Worm (Caenorhabditis elegans) whole organism, mixed stage, embryonic: Measurements from ENCODE around the gene lsm-8.
A peak's percentile ranks its signal among the peaks of the same experiment; 100 is the strongest.

Experiments used
- M03D4.4 ChIP-seq: sonication (generic microtip); optimal IDR thresholded peaks from 2 replicates; lab custom pipeline; 2017; ENCODE audit warnings: mild to moderate bottlenecking, missing genetic modification characterization, missing compliant biosample characterization
- bed-3 ChIP-seq: fragments of 200-800 bp; sonication (Bioruptor generic); optimal IDR thresholded peaks from 3 replicates; lab custom pipeline; 2018; ENCODE audit warnings: mild to moderate bottlenecking, missing genetic modification characterization, moderate library complexity, missing compliant biosample characterization
- blmp-1 ChIP-seq: fragments of 150-350 bp; optimal IDR thresholded peaks from 2 replicates; lab custom pipeline; 2014; ENCODE audit warnings: missing biosample characterization, missing genetic modification characterization
- ceh-39 ChIP-seq: fragments of 150-350 bp; optimal IDR thresholded peaks from 2 replicates; lab custom pipeline; 2014; ENCODE audit warnings: missing biosample characterization, missing genetic modification characterization
- ceh-43 ChIP-seq: fragments of 200-800 bp; sonication (Bioruptor generic); optimal IDR thresholded peaks from 2 replicates; lab custom pipeline; 2018; ENCODE audit warnings: mild to moderate bottlenecking, missing genetic modification characterization, moderate library complexity, missing compliant biosample characterization
- ceh-83 ChIP-seq: fragments of 200-800 bp; sonication (Bioruptor generic); optimal IDR thresholded peaks from 2 replicates; lab custom pipeline; 2018; ENCODE audit warnings: mild to moderate bottlenecking, missing genetic modification characterization, missing compliant biosample characterization
- ces-1 ChIP-seq: fragments of 150-350 bp; optimal IDR thresholded peaks from 2 replicates; lab custom pipeline; 2014; ENCODE audit warnings: missing biosample characterization, missing genetic modification reagents, missing genetic modification characterization
- cnd-1 ChIP-seq: fragments of 200-800 bp; sonication (Bioruptor generic); optimal IDR thresholded peaks from 2 replicates; lab custom pipeline; 2018; ENCODE audit warnings: mild to moderate bottlenecking, missing genetic modification characterization, missing compliant biosample characterization
- drap-1 ChIP-seq: fragments of 200-800 bp; sonication (Bioruptor generic); optimal IDR thresholded peaks from 3 replicates; lab custom pipeline; 2018; ENCODE audit warnings: mild to moderate bottlenecking, missing genetic modification characterization, missing compliant biosample characterization
- elt-1 ChIP-seq: sonication (generic microtip); optimal IDR thresholded peaks from 2 replicates; lab custom pipeline; 2017; ENCODE audit warnings: missing genetic modification characterization, mild to moderate bottlenecking, missing compliant biosample characterization, antibody characterized with exemption, moderate library complexity, borderline replicate concordance; ENCODE audit not compliant: insufficient read depth
- elt-3 ChIP-seq: fragments of 150-350 bp; optimal IDR thresholded peaks from 2 replicates; lab custom pipeline; 2014; ENCODE audit warnings: missing biosample characterization, missing genetic modification characterization
- flh-1 ChIP-seq: fragments of 200-800 bp; sonication (Bioruptor generic); optimal IDR thresholded peaks from 2 replicates; lab custom pipeline; 2018; ENCODE audit warnings: mild to moderate bottlenecking, missing genetic modification characterization, moderate library complexity, missing compliant biosample characterization
- ham-2 ChIP-seq: fragments of 200-800 bp; sonication (Bioruptor generic); optimal IDR thresholded peaks from 2 replicates; lab custom pipeline; 2018; ENCODE audit warnings: mild to moderate bottlenecking, missing genetic modification characterization, missing compliant biosample characterization
- hlh-1 ChIP-seq: fragments of 150-350 bp; optimal IDR thresholded peaks from 2 replicates; lab custom pipeline; 2014; ENCODE audit warnings: missing biosample characterization, missing genetic modification reagents, missing genetic modification characterization
- lin-13 ChIP-seq: fragments of 150-350 bp; optimal IDR thresholded peaks from 2 replicates; lab custom pipeline; 2014; ENCODE audit warnings: missing biosample characterization, missing genetic modification characterization
- lin-32 ChIP-seq: fragments of 200-800 bp; sonication (Bioruptor generic); optimal IDR thresholded peaks from 2 replicates; lab custom pipeline; 2018; ENCODE audit warnings: mild to moderate bottlenecking, missing genetic modification characterization, missing compliant biosample characterization
- lsy-2 ChIP-seq: fragments of 150-350 bp; optimal IDR thresholded peaks from 2 replicates; lab custom pipeline; 2014; ENCODE audit warnings: missing biosample characterization, missing genetic modification characterization
- mab-5 ChIP-seq: fragments of 150-350 bp; optimal IDR thresholded peaks from 2 replicates; lab custom pipeline; 2014; ENCODE audit warnings: missing biosample characterization, missing genetic modification characterization
- mep-1 ChIP-seq: fragments of 150-350 bp; optimal IDR thresholded peaks from 2 replicates; lab custom pipeline; 2017; ENCODE audit warnings: missing biosample characterization, missing genetic modification reagents, missing genetic modification characterization, inconsistent platforms
- mls-2 ChIP-seq: sonication (generic microtip); optimal IDR thresholded peaks from 2 replicates; lab custom pipeline; 2016; ENCODE audit warnings: mild to moderate bottlenecking, missing genetic modification characterization, moderate library complexity, missing compliant biosample characterization
- nhr-12 ChIP-seq: fragments of 150-350 bp; optimal IDR thresholded peaks from 2 replicates; lab custom pipeline; 2014; ENCODE audit warnings: missing biosample characterization, missing genetic modification characterization
- nhr-2 ChIP-seq: fragments of 150-350 bp; optimal IDR thresholded peaks from 2 replicates; lab custom pipeline; 2014; ENCODE audit warnings: missing biosample characterization, missing genetic modification characterization
- nhr-237 ChIP-seq: fragments of 150-350 bp; optimal IDR thresholded peaks from 2 replicates; lab custom pipeline; 2014; ENCODE audit warnings: missing biosample characterization, missing genetic modification characterization
- nhr-28 ChIP-seq: fragments of 150-350 bp; optimal IDR thresholded peaks from 2 replicates; lab custom pipeline; 2014; ENCODE audit warnings: missing biosample characterization, missing genetic modification characterization
- nhr-76 ChIP-seq: sonication (generic microtip); optimal IDR thresholded peaks from 2 replicates; lab custom pipeline; 2017; ENCODE audit warnings: missing biosample characterization, missing genetic modification characterization
- pha-4 ChIP-seq: fragments of 150-350 bp; optimal IDR thresholded peaks from 2 replicates; lab custom pipeline; 2018; ENCODE audit warnings: missing biosample characterization, missing genetic modification reagents, missing genetic modification characterization
- sem-2 ChIP-seq: fragments of 200-800 bp; sonication (Bioruptor generic); optimal IDR thresholded peaks from 2 replicates; lab custom pipeline; 2018; ENCODE audit warnings: mild to moderate bottlenecking, missing genetic modification characterization, missing compliant biosample characterization
- snpc-4 ChIP-seq: fragments of 150-350 bp; optimal IDR thresholded peaks from 2 replicates; lab custom pipeline; 2014; ENCODE audit warnings: missing biosample characterization, missing genetic modification characterization
- sptf-1 ChIP-seq: sonication (generic microtip); optimal IDR thresholded peaks from 2 replicates; lab custom pipeline; 2017; ENCODE audit warnings: mild to moderate bottlenecking, missing genetic modification characterization, moderate library complexity, missing compliant biosample characterization
- tbx-8 ChIP-seq: fragments of 200-800 bp; sonication (Bioruptor generic); optimal IDR thresholded peaks from 2 replicates; lab custom pipeline; 2018; ENCODE audit warnings: mild to moderate bottlenecking, missing genetic modification characterization, moderate library complexity, missing compliant biosample characterization
- unc-120 ChIP-seq: sonication (generic microtip); optimal IDR thresholded peaks from 2 replicates; lab custom pipeline; 2017; ENCODE audit warnings: missing genetic modification characterization, missing compliant biosample characterization; ENCODE audit not compliant: poor library complexity, severe bottlenecking
- unc-39 ChIP-seq: fragments of 150-350 bp; optimal IDR thresholded peaks from 2 replicates; lab custom pipeline; 2014; ENCODE audit warnings: missing biosample characterization, missing genetic modification characterization
- unc-62 ChIP-seq: fragments of 150-350 bp; optimal IDR thresholded peaks from 2 replicates; lab custom pipeline; 2014; ENCODE audit warnings: missing biosample characterization, missing genetic modification reagents, missing genetic modification characterization
- zip-8 ChIP-seq: fragments of 150-350 bp; optimal IDR thresholded peaks from 2 replicates; lab custom pipeline; 2014; ENCODE audit warnings: missing biosample characterization, missing genetic modification characterization
- ztf-11 ChIP-seq: fragments of 150-350 bp; optimal IDR thresholded peaks from 2 replicates; lab custom pipeline; 2014; ENCODE audit warnings: missing biosample characterization, missing genetic modification characterization

The lsm-8 gene

ce11 chrIV:6321667-6322066 is 4.7 kb upstream of the lsm-8 start, which contains the start of gene Y73B6BL.29:
TSS of gene Y73B6BL.29 (plus strand) at chrIV:6321929.
- TF ChIP-seq elt-1 (tag; lab: Kevin White, UChicago) = no peak
- peak; percentile 12 for TF ChIP-seq drap-1 (GFP tag; lab: Kevin White, UChicago)
- TF ChIP-seq nhr-2 (tag; lab: Kevin White, UChicago) = peak; percentile 56
- TF ChIP-seq lsy-2 (tag; lab: Kevin White, UChicago) = peak; percentile 77
- TF ChIP-seq snpc-4 = no peak
- TF ChIP-seq tbx-8 (GFP tag; lab: Kevin White, UChicago) = no peak
- no peak for TF ChIP-seq ceh-83 (GFP tag; lab: Kevin White, UChicago)
- TF ChIP-seq lin-32 (GFP tag; lab: Kevin White, UChicago) = no peak
- TF ChIP-seq hlh-1 (tag; lab: Kevin White, UChicago) = no peak
- TF ChIP-seq ces-1 (GFP tag; lab: Kevin White, UChicago) = peak; percentile 98
- no peak for TF ChIP-seq blmp-1 (tag; lab: Kevin White, UChicago)
- no peak for TF ChIP-seq ham-2 (GFP tag; lab: Kevin White, UChicago)
- TF ChIP-seq ztf-11 = no peak
- TF ChIP-seq sptf-1 (tag; lab: Kevin White, UChicago) = peak; percentile 68
- peak; percentile 67 for TF ChIP-seq mep-1 (tag; lab: Kevin White, UChicago)
- peak; percentile 52 for TF ChIP-seq ceh-43
- peak; percentile 50 for TF ChIP-seq nhr-237
- no peak for TF ChIP-seq lin-13 (tag; lab: Kevin White, UChicago)
- peak; percentile 54 for TF ChIP-seq pha-4 (tag; lab: Kevin White, UChicago)
- TF ChIP-seq ceh-39 (tag; lab: Kevin White, UChicago) = peak; percentile 59
- TF ChIP-seq zip-8 (tag; lab: Kevin White, UChicago) = peak; percentile 93

DNA sequence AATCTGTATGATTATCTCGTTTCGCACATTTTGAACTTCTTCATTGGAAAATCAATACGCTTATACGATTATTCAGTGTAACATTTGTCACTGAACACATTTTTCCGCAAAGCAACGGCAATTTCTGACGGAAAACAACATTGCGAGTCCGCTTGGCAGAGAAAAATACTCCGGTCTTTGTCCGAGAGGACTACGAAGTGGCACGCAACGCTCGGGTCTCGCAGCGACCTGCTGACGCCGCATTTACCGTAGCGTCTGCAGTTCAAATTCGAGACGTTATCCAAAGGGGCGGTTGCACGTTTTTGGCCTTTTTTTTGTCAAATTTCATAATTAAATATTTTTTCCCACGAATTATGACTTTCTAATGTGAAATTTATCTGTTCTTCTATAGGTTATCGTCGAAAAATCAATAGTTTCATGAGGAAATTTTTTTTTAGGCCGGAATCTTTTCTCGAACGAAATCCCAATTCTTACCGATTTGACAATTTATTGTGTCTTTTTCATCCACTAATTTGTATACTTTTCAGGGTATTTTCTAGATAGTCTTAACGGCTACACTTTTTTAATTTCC is 2.6 kb upstream of the lsm-8 start, which contains the start of gene sqd-1:
Gene sqd-1 (plus strand): TSS at position 521 of the 571 bp plus-strand sequence.
- no peak for TF ChIP-seq snpc-4
- no peak for TF ChIP-seq ztf-11
- TF ChIP-seq nhr-2 (tag; lab: Kevin White, UChicago) = peak; percentile 46
- no peak for TF ChIP-seq ceh-43
- peak; percentile 98 for TF ChIP-seq pha-4 (tag; lab: Kevin White, UChicago)
- TF ChIP-seq nhr-28 (tag; lab: Kevin White, UChicago) = no peak
- no peak for TF ChIP-seq ceh-83 (GFP tag; lab: Kevin White, UChicago)
- TF ChIP-seq unc-39 (tag; lab: Kevin White, UChicago) = no peak
- TF ChIP-seq nhr-237 = peak; percentile 93
- peak; percentile 78 for TF ChIP-seq hlh-1 (tag; lab: Kevin White, UChicago)
- TF ChIP-seq ham-2 (GFP tag; lab: Kevin White, UChicago) = peak; percentile 64
- TF ChIP-seq ces-1 (GFP tag; lab: Kevin White, UChicago) = peak; percentile 76
- peak; percentile 47 for TF ChIP-seq lin-32 (GFP tag; lab: Kevin White, UChicago)
- peak; percentile 84 for TF ChIP-seq mep-1 (tag; lab: Kevin White, UChicago)
- no peak for TF ChIP-seq elt-1 (tag; lab: Kevin White, UChicago)
- TF ChIP-seq elt-3 = no peak
- no peak for TF ChIP-seq zip-8 (tag; lab: Kevin White, UChicago)
- peak; percentile 97 for TF ChIP-seq lsy-2 (tag; lab: Kevin White, UChicago)
- TF ChIP-seq cnd-1 (tag; lab: Kevin White, UChicago) = peak; percentile 65
- no peak for TF ChIP-seq sem-2 (GFP tag; lab: Kevin White, UChicago)
- no peak for TF ChIP-seq mab-5
- no peak for TF ChIP-seq nhr-76 (tag; lab: Kevin White, UChicago)
- peak; percentile 72 for TF ChIP-seq drap-1 (GFP tag; lab: Kevin White, UChicago)
- TF ChIP-seq M03D4.4 (tag; lab: Kevin White, UChicago) = peak; percentile 76
- TF ChIP-seq nhr-12 = no peak
- TF ChIP-seq bed-3 (GFP tag; lab: Kevin White, UChicago) = peak; percentile 22
- TF ChIP-seq ceh-39 (tag; lab: Kevin White, UChicago) = peak; percentile 80
- TF ChIP-seq sptf-1 (tag; lab: Kevin White, UChicago) = peak; percentile 86
- TF ChIP-seq lin-13 (tag; lab: Kevin White, UChicago) = peak; percentile 92
- TF ChIP-seq tbx-8 (GFP tag; lab: Kevin White, UChicago) = no peak
- TF ChIP-seq blmp-1 (tag; lab: Kevin White, UChicago) = no peak
- peak; percentile 69 for TF ChIP-seq unc-62 (GFP tag; lab: Kevin White, UChicago)
- TF ChIP-seq mls-2 (tag; lab: Kevin White, UChicago) = peak; percentile 72
- no peak for TF ChIP-seq flh-1 (GFP tag; lab: Kevin White, UChicago)
- peak; percentile 68 for TF ChIP-seq unc-120 (tag; lab: Kevin White, UChicago)
